Worm (Caenorhabditis elegans): Measurements from ENCODE around the gene E02H9.7.
"Not testable (repeated sequence)": the region's sequence is repeated elsewhere in the genome, so short reads cannot be mapped to it uniquely, and the experiment has no call there.

E02H9.7 gene

DNA sequence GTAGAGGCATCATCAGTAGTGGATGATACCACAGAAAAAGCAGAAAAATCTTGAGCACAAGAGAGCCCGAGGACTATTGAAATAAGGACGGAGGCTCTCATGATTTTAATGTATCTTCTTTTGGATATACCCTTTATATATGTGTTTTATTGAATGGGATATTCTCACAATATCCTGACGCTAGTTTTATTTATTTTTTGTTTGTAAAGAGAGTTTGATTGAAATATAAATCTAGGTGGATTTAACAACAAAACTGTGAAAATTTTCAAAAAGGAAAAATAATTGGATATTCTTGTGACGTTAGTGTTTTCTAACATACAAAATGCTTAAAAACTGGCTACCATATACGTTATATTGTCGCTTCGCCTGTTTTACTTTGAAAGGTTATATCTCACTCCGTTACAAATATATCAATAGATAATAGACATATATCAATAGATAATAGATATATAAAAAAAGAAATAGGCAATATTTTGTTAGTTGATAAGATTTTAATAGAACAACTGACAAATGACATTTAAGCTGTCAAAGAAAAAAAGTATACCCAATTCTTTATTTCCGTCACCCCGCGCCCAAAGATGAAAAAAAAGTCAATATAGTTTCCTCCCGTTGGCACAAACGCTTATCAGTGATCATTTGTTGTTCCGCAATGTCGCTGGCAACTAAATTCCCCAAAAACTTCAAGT, at the start of gene E02H9.7, which contains the start of gene klo-2:
TSS of gene E02H9.7 (minus strand) at position 101 of the 686 bp plus-strand sequence.
TSS of gene klo-2 (plus strand) at position 636 of the 686 bp plus-strand sequence.
- peak; percentile 28 for TF ChIP-seq nhr-80 (tag; optimal IDR thresholded peaks at IDR 0.05)
- TF ChIP-seq tbp1 (GFP tag; optimal IDR thresholded peaks at IDR 0.05): no peak
- no peak for TF ChIP-seq attf-3 (GFP tag; conservative IDR thresholded peaks at IDR 0.05)
- no peak for TF ChIP-seq hsf-1 (GFP tag; IDR thresholded peaks at IDR 0.05)
- no peak for TF ChIP-seq lin-54 (GFP tag; optimal IDR thresholded peaks at IDR 0.05)

DNA sequence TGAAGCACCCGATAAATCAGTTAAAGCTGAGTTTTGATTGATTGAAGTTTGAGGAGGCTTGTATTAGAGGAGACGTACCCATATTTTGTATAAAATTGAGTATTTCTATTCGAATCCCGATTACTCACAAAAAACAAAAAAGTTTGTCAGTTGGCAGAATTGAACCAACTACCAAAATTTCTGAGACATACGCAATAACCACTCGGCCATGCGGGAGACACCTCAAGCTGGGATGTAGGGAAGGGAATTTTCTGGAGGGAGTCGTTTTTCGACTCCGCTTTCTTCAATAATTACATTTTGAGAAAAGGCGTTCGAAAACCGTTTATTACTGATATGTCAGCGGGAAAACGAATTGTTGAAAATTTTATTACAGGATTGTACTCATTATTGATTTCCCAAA, 49.2 kb upstream of the E02H9.7 start:
- TF ChIP-seq F33H1.4 (GFP tag; IDR thresholded peaks at IDR 0.05) (0 out of 2 replicates have a peak, but pooled peaks have one; percentile 12), hmg-1.2 (GFP tag; IDR thresholded peaks at IDR 0.05) (peak; percentile 48), aptf-3 (GFP tag; IDR thresholded peaks at IDR 0.05) (0 out of 2 replicates have a peak, but pooled peaks have one; percentile 59), snpc-4 (tag; optimal IDR thresholded peaks at IDR 0.05) (peak in 1 of 4 experiments; percentile 15), B0261.1 (tag; optimal IDR thresholded peaks at IDR 0.05) (peak; percentile 55), rpc-1 (optimal IDR thresholded peaks at IDR 0.05) (peak; percentile 26), rpc-1 (tag; optimal IDR thresholded peaks at IDR 0.05) (peak; percentile 50), let-526 (GFP tag; IDR thresholded peaks at IDR 0.05) (peak; percentile 36; the same call in 1 of the 2 replicates), tbp1 (GFP tag; optimal IDR thresholded peaks at IDR 0.05) (peak; percentile 83), nfyb-1 (GFP tag; IDR thresholded peaks at IDR 0.05) (peak; percentile 63; the same call in 1 of the 2 replicates), him-1 (tag; optimal IDR thresholded peaks at IDR 0.05) (peak; percentile 18), hsf-1 (GFP tag; IDR thresholded peaks at IDR 0.05) (0 out of 2 replicates have a peak, but pooled peaks have one; percentile 39), ztf-28 (GFP tag; IDR thresholded peaks at IDR 0.05) (0 out of 2 replicates have a peak, but pooled peaks have one; percentile 12), D2030.7 (GFP tag; IDR thresholded peaks at IDR 0.05) (peak; percentile 16; the same call in 1 of the 2 replicates), madf-6 (GFP tag; IDR thresholded peaks at IDR 0.05) (peak; percentile 53; the same call in 1 of the 2 replicates), mcd-1 (GFP tag; IDR thresholded peaks at IDR 0.05) (peak; percentile 50; the same call in 1 of the 2 replicates)
- TF ChIP-seq snpc-4 (GFP tag; optimal IDR thresholded peaks at IDR 0.05): not testable (repeated sequence)

DNA sequence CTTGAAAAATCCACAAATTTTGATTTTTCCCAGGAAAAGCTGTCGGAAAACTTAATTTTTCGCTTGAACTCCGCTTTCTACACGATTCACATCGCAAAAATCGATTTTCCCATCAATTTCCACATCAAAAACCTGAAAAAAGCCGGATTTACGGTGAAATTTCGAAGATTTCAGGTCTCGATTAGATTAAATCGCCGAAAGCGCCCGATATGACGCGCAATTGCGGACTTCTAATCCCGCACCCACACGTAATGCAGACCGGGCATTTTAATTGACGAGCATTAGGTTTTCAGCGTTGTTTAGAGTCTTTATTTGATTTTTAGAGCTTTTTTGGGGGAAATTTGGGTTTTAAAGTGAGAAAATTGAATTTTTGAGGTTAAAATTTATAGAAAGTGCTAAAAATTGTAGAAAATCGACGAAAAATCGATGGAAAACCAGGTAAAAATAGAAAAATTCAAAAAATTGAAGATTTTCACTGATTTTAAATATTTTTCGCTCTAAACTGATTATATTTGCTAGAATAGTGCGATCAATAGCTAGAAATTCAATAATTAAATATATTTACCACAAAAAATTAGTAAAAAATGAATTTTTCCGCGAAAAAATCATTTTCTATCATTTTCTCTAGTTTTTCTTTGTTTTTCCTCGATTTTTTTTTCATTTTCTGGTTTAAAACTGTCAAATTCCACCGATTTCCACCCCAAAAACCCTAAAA, 41.7 kb upstream of the E02H9.7 start, which contains the start of gene Y54F10AL.1:
TSS of gene Y54F10AL.1 (plus strand) at position 665 of the 715 bp plus-strand sequence.
- TF ChIP-seq lag-1 (GFP tag; IDR thresholded peaks at IDR 0.05): no peak
- TF ChIP-seq efl-1 (GFP tag; optimal IDR thresholded peaks at IDR 0.05): peak; percentile 6
- TF ChIP-seq Y53F4B.3 (GFP tag; IDR thresholded peaks at IDR 0.05): no peak
- no peak for TF ChIP-seq sdz-38 (tag; optimal IDR thresholded peaks at IDR 0.05)
- TF ChIP-seq F49E8.2 (tag; optimal IDR thresholded peaks at IDR 0.05; ENCODE audit: insufficient read depth): no peak
- TF ChIP-seq lsl-1 (GFP tag; optimal IDR thresholded peaks at IDR 0.05): peak; percentile 23
- TF ChIP-seq ekl-4 (GFP tag; IDR thresholded peaks at IDR 0.05): 0 out of 2 replicates have a peak, but pooled peaks have one; percentile 40
- peak; percentile 45; the same call in 1 of the 2 replicates for TF ChIP-seq madf-6 (GFP tag; IDR thresholded peaks at IDR 0.05)
- no peak for TF ChIP-seq snpc-4 (GFP tag; optimal IDR thresholded peaks at IDR 0.05)
- peak in 1 of 4 experiments; percentile 38 for TF ChIP-seq snpc-4 (tag; optimal IDR thresholded peaks at IDR 0.05)
- TF ChIP-seq F33H1.4 (GFP tag; IDR thresholded peaks at IDR 0.05): peak; percentile 50
- peak; percentile 35; the same call in 1 of the 2 replicates for TF ChIP-seq mcd-1 (GFP tag; IDR thresholded peaks at IDR 0.05)
- TF ChIP-seq attf-3 (GFP tag; conservative IDR thresholded peaks at IDR 0.05): 0 out of 2 replicates have a peak, but pooled peaks have one; percentile 36

DNA sequence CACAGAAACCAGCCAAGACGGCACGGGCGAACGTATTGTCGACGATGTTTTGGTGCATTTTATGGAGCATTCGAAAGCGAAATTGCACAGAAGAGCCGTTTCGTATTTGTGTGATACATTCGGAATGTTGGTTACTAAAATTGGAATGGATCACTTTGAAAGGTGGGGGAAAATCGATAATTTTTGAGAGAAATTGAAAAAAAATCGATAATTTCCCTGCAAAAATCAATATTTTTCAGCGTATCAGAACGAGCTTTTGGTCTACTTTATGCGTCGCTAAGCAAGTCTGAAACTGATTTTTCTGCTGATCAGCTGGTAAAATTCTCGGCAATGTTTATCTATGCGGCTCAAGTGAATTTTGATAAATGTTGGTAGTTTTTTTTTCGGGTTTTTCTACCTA, 37.3 kb upstream of the E02H9.7 start:
- no peak for TF ChIP-seq F22D6.2 (tag; optimal IDR thresholded peaks at IDR 0.05)

DNA sequence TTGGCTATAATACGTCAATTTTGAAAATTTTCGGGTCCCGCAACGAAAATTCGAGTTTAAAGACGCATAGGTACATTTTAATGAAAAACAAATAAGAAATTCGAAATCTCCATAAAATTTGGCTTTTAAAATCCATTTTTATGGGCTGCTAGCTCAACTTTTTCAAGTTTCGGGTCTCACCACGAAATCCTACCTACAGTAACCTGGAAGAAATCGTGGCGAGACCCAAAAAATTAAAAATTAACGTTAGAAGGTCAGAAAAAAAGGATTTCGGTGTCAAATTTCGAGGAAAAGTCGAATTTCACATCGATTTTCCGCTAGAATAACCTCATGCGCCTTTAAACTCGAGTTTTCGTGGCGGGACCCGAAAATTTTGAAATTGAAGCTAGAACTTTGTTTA, 36.7 kb upstream of the E02H9.7 start:
- TF ChIP-seq B0019.2 (GFP tag; conservative IDR thresholded peaks at IDR 0.05) (no peak), F33H1.4 (GFP tag; IDR thresholded peaks at IDR 0.05) (peak; percentile 51; the same call in 1 of the 2 replicates)

Measured in whole organism, young adult.